Worm (Caenorhabditis elegans) whole organism, L3 larva: ENCODE data around the gene ttr-18.

Experiments used
- R02D3.7 ChIP-seq: fragments of 150-350 bp; optimal IDR thresholded peaks from 2 replicates; lab custom pipeline; 2014; ENCODE audit warnings: missing biosample characterization, missing genetic modification characterization
- ZK546.5 ChIP-seq: sonication (generic microtip); optimal IDR thresholded peaks from 2 replicates; lab custom pipeline; 2017; ENCODE audit warnings: missing biosample characterization, missing genetic modification characterization
- aly-2 ChIP-seq: fragments of 150-350 bp; optimal IDR thresholded peaks from 2 replicates; lab custom pipeline; 2014; ENCODE audit warnings: missing biosample characterization, missing genetic modification characterization
- ama-1 ChIP-seq: fragments of 150-350 bp; optimal IDR thresholded peaks from 2 replicates; lab custom pipeline; 2018
- ceh-28 ChIP-seq: fragments of 150-350 bp; optimal IDR thresholded peaks from 2 replicates; lab custom pipeline; 2014; ENCODE audit warnings: missing biosample characterization, missing genetic modification reagents, missing genetic modification characterization
- ceh-82 ChIP-seq: fragments of 150-350 bp; optimal IDR thresholded peaks from 2 replicates; lab custom pipeline; 2014; ENCODE audit warnings: missing biosample characterization, missing genetic modification characterization
- ceh-9 ChIP-seq: sonication (generic microtip); optimal IDR thresholded peaks from 2 replicates; lab custom pipeline; 2018; ENCODE audit warnings: missing biosample characterization, missing genetic modification characterization
- daf-12 ChIP-seq: fragments of 150-350 bp; optimal IDR thresholded peaks from 2 replicates; lab custom pipeline; 2014; ENCODE audit warnings: missing biosample characterization, missing genetic modification reagents, missing genetic modification characterization
- egl-27 ChIP-seq: sonication (generic microtip); optimal IDR thresholded peaks from 4 replicates; lab custom pipeline; 2017; ENCODE audit warnings: missing biosample characterization, missing genetic modification reagents, missing genetic modification characterization
- egl-5 ChIP-seq: fragments of 150-350 bp; optimal IDR thresholded peaks from 2 replicates; lab custom pipeline; 2017; ENCODE audit warnings: missing biosample characterization, missing genetic modification reagents, missing genetic modification characterization, inconsistent platforms
- elt-2 ChIP-seq: sonication (generic microtip); optimal IDR thresholded peaks from 2 replicates; lab custom pipeline; 2016; ENCODE audit warnings: missing genetic modification reagents, mild to moderate bottlenecking, missing genetic modification characterization, missing compliant biosample characterization
- elt-3 ChIP-seq, 3 experiments: fragments of 150-350 bp in 1 of 3; sonication (generic microtip) in 2 of 3; optimal IDR thresholded peaks; 2 replicates in 2 of 3; 4 replicates in 1 of 3; lab custom pipeline; 2014 to 2017; ENCODE audit warnings: missing biosample characterization in 3 of 3, missing genetic modification characterization in 3 of 3
- eor-1 ChIP-seq, 2 experiments: fragments of 150-350 bp; optimal IDR thresholded peaks; 2 replicates each; lab custom pipeline; 2014 to 2018; ENCODE audit warnings: missing biosample characterization in 2 of 2, missing genetic modification characterization in 2 of 2
- fkh-10 ChIP-seq: sonication (generic microtip); optimal IDR thresholded peaks from 2 replicates; lab custom pipeline; 2017; ENCODE audit warnings: missing biosample characterization, missing genetic modification reagents, missing genetic modification characterization
- fkh-2 ChIP-seq: fragments of 150-350 bp; optimal IDR thresholded peaks from 2 replicates; lab custom pipeline; 2014; ENCODE audit warnings: missing biosample characterization, missing genetic modification reagents, missing genetic modification characterization
- jun-1 ChIP-seq: fragments of 150-350 bp; optimal IDR thresholded peaks from 2 replicates; lab custom pipeline; 2014; ENCODE audit warnings: missing biosample characterization, missing genetic modification reagents, missing genetic modification characterization
- lin-15B ChIP-seq: fragments of 150-350 bp; optimal IDR thresholded peaks from 2 replicates; lab custom pipeline; 2014; ENCODE audit warnings: missing biosample characterization, missing genetic modification characterization
- lin-39 ChIP-seq: fragments of 150-350 bp; optimal IDR thresholded peaks from 2 replicates; lab custom pipeline; 2018; ENCODE audit warnings: missing biosample characterization, missing genetic modification reagents, missing genetic modification characterization
- lsy-12 ChIP-seq: sonication (generic microtip); optimal IDR thresholded peaks from 2 replicates; lab custom pipeline; 2016; ENCODE audit warnings: mild to moderate bottlenecking, missing genetic modification characterization, missing compliant biosample characterization
- mdl-1 ChIP-seq: fragments of 150-350 bp; optimal IDR thresholded peaks from 2 replicates; lab custom pipeline; 2014; ENCODE audit warnings: missing biosample characterization, missing genetic modification characterization
- nfya-1 ChIP-seq: sonication (generic microtip); optimal IDR thresholded peaks from 2 replicates; lab custom pipeline; 2017; ENCODE audit warnings: missing genetic modification characterization, mild to moderate bottlenecking, missing compliant biosample characterization, antibody characterized with exemption, moderate library complexity; ENCODE audit not compliant: insufficient read depth
- nhr-12 ChIP-seq: fragments of 150-350 bp; optimal IDR thresholded peaks from 2 replicates; lab custom pipeline; 2014; ENCODE audit warnings: missing biosample characterization, missing genetic modification characterization
- nhr-237 ChIP-seq: fragments of 150-350 bp; optimal IDR thresholded peaks from 2 replicates; lab custom pipeline; 2014; ENCODE audit warnings: missing biosample characterization, missing genetic modification characterization
- nhr-25 ChIP-seq: sonication (generic microtip); optimal IDR thresholded peaks from 2 replicates; lab custom pipeline; 2017; ENCODE audit warnings: missing biosample characterization, missing genetic modification characterization
- nhr-28 ChIP-seq: fragments of 150-350 bp; optimal IDR thresholded peaks from 2 replicates; lab custom pipeline; 2014; ENCODE audit warnings: missing biosample characterization, missing genetic modification characterization
- nhr-43 ChIP-seq: sonication (generic microtip); optimal IDR thresholded peaks from 2 replicates; lab custom pipeline; 2016; ENCODE audit warnings: mild to moderate bottlenecking, missing genetic modification characterization, missing compliant biosample characterization; ENCODE audit not compliant: poor library complexity, severe bottlenecking
- nhr-67 ChIP-seq: fragments of 150-350 bp; optimal IDR thresholded peaks from 2 replicates; lab custom pipeline; 2014; ENCODE audit warnings: missing biosample characterization, missing genetic modification characterization
- nhr-77 ChIP-seq: fragments of 150-350 bp; optimal IDR thresholded peaks from 2 replicates; lab custom pipeline; 2014; ENCODE audit warnings: missing biosample characterization, missing genetic modification characterization
- pha-4 ChIP-seq: fragments of 150-350 bp; optimal IDR thresholded peaks from 2 replicates; lab custom pipeline; 2014; ENCODE audit warnings: missing biosample characterization, missing genetic modification reagents, missing genetic modification characterization
- pqm-1 ChIP-seq: fragments of 150-350 bp; optimal IDR thresholded peaks from 2 replicates; lab custom pipeline; 2017; ENCODE audit warnings: missing biosample characterization, missing genetic modification characterization, inconsistent platforms
- sea-2 ChIP-seq: fragments of 150-350 bp; sonication (generic microtip); optimal IDR thresholded peaks from 4 replicates; lab custom pipeline; 2014; ENCODE audit warnings: missing biosample characterization, missing genetic modification reagents, missing genetic modification characterization
- skn-1 ChIP-seq: fragments of 150-350 bp; optimal IDR thresholded peaks from 2 replicates; lab custom pipeline; 2014; ENCODE audit warnings: missing biosample characterization, missing genetic modification characterization
- snpc-4 ChIP-seq: fragments of 150-350 bp; optimal IDR thresholded peaks from 2 replicates; lab custom pipeline; 2014; ENCODE audit warnings: missing biosample characterization, missing genetic modification characterization
- tbx-2 ChIP-seq: sonication (generic microtip); optimal IDR thresholded peaks from 2 replicates; lab custom pipeline; 2016; ENCODE audit warnings: mild to moderate bottlenecking, missing genetic modification characterization, missing compliant biosample characterization
- unc-39 ChIP-seq: sonication (generic microtip); optimal IDR thresholded peaks from 4 replicates; lab custom pipeline; 2017; ENCODE audit warnings: missing biosample characterization, missing genetic modification characterization
- unc-62 ChIP-seq: fragments of 150-350 bp; sonication (generic microtip); optimal IDR thresholded peaks from 4 replicates; lab custom pipeline; 2014; ENCODE audit warnings: missing biosample characterization, missing genetic modification reagents, missing genetic modification characterization
- ztf-11 ChIP-seq: fragments of 150-350 bp; optimal IDR thresholded peaks from 2 replicates; lab custom pipeline; 2014; ENCODE audit warnings: missing biosample characterization, missing genetic modification characterization
- ztf-4 ChIP-seq: fragments of 150-350 bp; optimal IDR thresholded peaks from 2 replicates; lab custom pipeline; 2014; ENCODE audit warnings: missing biosample characterization, missing genetic modification characterization

Gene ttr-18

ce11 chrII:11464427-11464944 lies 22.1 kb downstream of the ttr-18 start, which contains the start of the genes aars-1 and rga-1 (continued):
- TF ChIP-seq snpc-4 (peak; percentile 29), elt-3 (tag; optimal IDR thresholded peaks at IDR 0.05; lab: Kevin White, UChicago) (no peak)
- TF ChIP-seq, all 47 proteins: peak for 16

ce11 chrII:11463899-11464298 lies 22.6 kb downstream of the ttr-18 start:
- peak; percentile 81 for TF ChIP-seq R02D3.7 (tag; lab: Kevin White, UChicago)
- peak; percentile 28 for TF ChIP-seq lin-15B
- no peak for TF ChIP-seq egl-5 (tag; lab: Kevin White, UChicago)

- TF ChIP-seq fkh-10 = no peak
- no peak for TF ChIP-seq sea-2
- no peak for TF ChIP-seq egl-5 (tag; lab: Kevin White, UChicago)
- TF ChIP-seq pqm-1 (tag; lab: Kevin White, UChicago) = peak; percentile 33
- peak; percentile 58 for TF ChIP-seq elt-2 (tag; lab: Kevin White, UChicago)
- no peak for TF ChIP-seq nhr-28 (tag; lab: Kevin White, UChicago)
- TF ChIP-seq pha-4 (tag; lab: Kevin White, UChicago) = no peak
- TF ChIP-seq R02D3.7 (tag; lab: Kevin White, UChicago) = no peak
Observed at ce11 chrII:11459883-11460282, 26.7 kb downstream of the ttr-18 start.

ce11 chrII:11455715-11456114 lies 30.8 kb downstream of the ttr-18 start:
- TF ChIP-seq egl-5 (tag; lab: Kevin White, UChicago) = no peak
- TF ChIP-seq ama-1 (lab: Kevin White, UChicago) = peak; percentile 3

ce11 chrII:11455140-11455539 lies 31.4 kb downstream of the ttr-18 start:
- TF ChIP-seq eor-1 (tag; optimal IDR thresholded peaks at IDR 0.05; lab: Kevin White, UChicago) (no peak), tbx-2 (tag; lab: Kevin White, UChicago) (no peak), egl-27 (tag; lab: Kevin White, UChicago) (no peak), ceh-28 (no peak), R02D3.7 (tag; lab: Kevin White, UChicago) (no peak), ztf-4 (tag; lab: Kevin White, UChicago) (no peak), fkh-2 (tag; lab: Kevin White, UChicago) (no peak), nfya-1 (no peak), ceh-82 (no peak), egl-5 (tag; lab: Kevin White, UChicago) (no peak), ceh-9 (tag; lab: Kevin White, UChicago) (no peak), lin-39 (no peak)

ce11 chrII:11453639-11454038 lies 32.9 kb downstream of the ttr-18 start:
- TF ChIP-seq tbx-2 (tag; lab: Kevin White, UChicago) (no peak), aly-2 (tag; lab: Kevin White, UChicago) (no peak), daf-12 (no peak), nhr-12 (tag; lab: Kevin White, UChicago) (no peak), pha-4 (tag; lab: Kevin White, UChicago) (no peak), R02D3.7 (tag; lab: Kevin White, UChicago) (no peak), nhr-237 (tag; lab: Kevin White, UChicago) (no peak)
- TF ChIP-seq, all 47 proteins: peak for 0

ce11 chrII:11453025-11453424 lies 33.5 kb downstream of the ttr-18 start, which contains the start of gene rsp-1:
rsp-1 (plus strand) TSS chrII:11453362.
- TF ChIP-seq unc-39 (tag; lab: Kevin White, UChicago) (no peak), egl-5 (tag; lab: Kevin White, UChicago) (peak; percentile 85), lin-15B (peak; percentile 90), ZK546.5 (tag; lab: Kevin White, UChicago) (no peak), nhr-12 (tag; lab: Kevin White, UChicago) (no peak), nhr-43 (tag; lab: Kevin White, UChicago) (peak; percentile 87), elt-2 (tag; lab: Kevin White, UChicago) (peak; percentile 90), lin-39 (peak; percentile 95), jun-1 (tag; lab: Kevin White, UChicago) (peak; percentile 82), nhr-237 (tag; lab: Kevin White, UChicago) (no peak), ceh-82 (peak; percentile 28), elt-3 (tag; optimal IDR thresholded peaks at IDR 0.05; lab: Kevin White, UChicago) (no peak), pqm-1 (tag; lab: Kevin White, UChicago) (peak; percentile 84), ztf-11 (tag; lab: Kevin White, UChicago) (no peak), ceh-28 (peak; percentile 87), ztf-4 (tag; lab: Kevin White, UChicago) (peak; percentile 50), pha-4 (tag; lab: Kevin White, UChicago) (peak; percentile 95), lsy-12 (tag; lab: Kevin White, UChicago) (peak; percentile 89), ama-1 (lab: Kevin White, UChicago) (no peak), mdl-1 (no peak), sea-2 (peak; percentile 68), nhr-25 (tag; lab: Kevin White, UChicago) (peak; percentile 87), eor-1 (tag; optimal IDR thresholded peaks at IDR 0.05; lab: Kevin White, UChicago) (no peak), snpc-4 (peak; percentile 90), nhr-77 (no peak), nhr-67 (no peak), skn-1 (tag; lab: Kevin White, UChicago) (peak; percentile 45), unc-62 (GFP tag; lab: Kevin White, UChicago) (no peak), nhr-28 (tag; lab: Kevin White, UChicago) (no peak)
